Worm (Caenorhabditis elegans) whole organism, mixed stage, embryonic: ENCODE measurements around the gene T01D3.6.

Source experiments
- M03D4.4 ChIP-seq: sonication (generic microtip); optimal IDR thresholded peaks from 2 replicates; lab custom pipeline; 2017; ENCODE audit warnings: mild to moderate bottlenecking, missing genetic modification characterization, missing compliant biosample characterization
- bed-3 ChIP-seq: fragments of 200-800 bp; sonication (Bioruptor generic); optimal IDR thresholded peaks from 3 replicates; lab custom pipeline; 2018; ENCODE audit warnings: mild to moderate bottlenecking, missing genetic modification characterization, moderate library complexity, missing compliant biosample characterization
- blmp-1 ChIP-seq: fragments of 150-350 bp; optimal IDR thresholded peaks from 2 replicates; lab custom pipeline; 2014; ENCODE audit warnings: missing biosample characterization, missing genetic modification characterization
- ceh-39 ChIP-seq: fragments of 150-350 bp; optimal IDR thresholded peaks from 2 replicates; lab custom pipeline; 2014; ENCODE audit warnings: missing biosample characterization, missing genetic modification characterization
- ceh-43 ChIP-seq: fragments of 200-800 bp; sonication (Bioruptor generic); optimal IDR thresholded peaks from 2 replicates; lab custom pipeline; 2018; ENCODE audit warnings: mild to moderate bottlenecking, missing genetic modification characterization, moderate library complexity, missing compliant biosample characterization
- ceh-83 ChIP-seq: fragments of 200-800 bp; sonication (Bioruptor generic); optimal IDR thresholded peaks from 2 replicates; lab custom pipeline; 2018; ENCODE audit warnings: mild to moderate bottlenecking, missing genetic modification characterization, missing compliant biosample characterization
- ces-1 ChIP-seq: fragments of 150-350 bp; optimal IDR thresholded peaks from 2 replicates; lab custom pipeline; 2014; ENCODE audit warnings: missing biosample characterization, missing genetic modification reagents, missing genetic modification characterization
- cnd-1 ChIP-seq: fragments of 200-800 bp; sonication (Bioruptor generic); optimal IDR thresholded peaks from 2 replicates; lab custom pipeline; 2018; ENCODE audit warnings: mild to moderate bottlenecking, missing genetic modification characterization, missing compliant biosample characterization
- drap-1 ChIP-seq: fragments of 200-800 bp; sonication (Bioruptor generic); optimal IDR thresholded peaks from 3 replicates; lab custom pipeline; 2018; ENCODE audit warnings: mild to moderate bottlenecking, missing genetic modification characterization, missing compliant biosample characterization
- elt-1 ChIP-seq: sonication (generic microtip); optimal IDR thresholded peaks from 2 replicates; lab custom pipeline; 2017; ENCODE audit warnings: missing genetic modification characterization, mild to moderate bottlenecking, missing compliant biosample characterization, antibody characterized with exemption, moderate library complexity, borderline replicate concordance; ENCODE audit not compliant: insufficient read depth
- elt-3 ChIP-seq: fragments of 150-350 bp; optimal IDR thresholded peaks from 2 replicates; lab custom pipeline; 2014; ENCODE audit warnings: missing biosample characterization, missing genetic modification characterization
- flh-1 ChIP-seq: fragments of 200-800 bp; sonication (Bioruptor generic); optimal IDR thresholded peaks from 2 replicates; lab custom pipeline; 2018; ENCODE audit warnings: mild to moderate bottlenecking, missing genetic modification characterization, moderate library complexity, missing compliant biosample characterization
- ham-2 ChIP-seq: fragments of 200-800 bp; sonication (Bioruptor generic); optimal IDR thresholded peaks from 2 replicates; lab custom pipeline; 2018; ENCODE audit warnings: mild to moderate bottlenecking, missing genetic modification characterization, missing compliant biosample characterization
- lin-13 ChIP-seq: fragments of 150-350 bp; optimal IDR thresholded peaks from 2 replicates; lab custom pipeline; 2014; ENCODE audit warnings: missing biosample characterization, missing genetic modification characterization
- lin-32 ChIP-seq: fragments of 200-800 bp; sonication (Bioruptor generic); optimal IDR thresholded peaks from 2 replicates; lab custom pipeline; 2018; ENCODE audit warnings: mild to moderate bottlenecking, missing genetic modification characterization, missing compliant biosample characterization
- mab-5 ChIP-seq: fragments of 150-350 bp; optimal IDR thresholded peaks from 2 replicates; lab custom pipeline; 2014; ENCODE audit warnings: missing biosample characterization, missing genetic modification characterization
- mls-2 ChIP-seq: sonication (generic microtip); optimal IDR thresholded peaks from 2 replicates; lab custom pipeline; 2016; ENCODE audit warnings: mild to moderate bottlenecking, missing genetic modification characterization, moderate library complexity, missing compliant biosample characterization
- nhr-12 ChIP-seq: fragments of 150-350 bp; optimal IDR thresholded peaks from 2 replicates; lab custom pipeline; 2014; ENCODE audit warnings: missing biosample characterization, missing genetic modification characterization
- nhr-28 ChIP-seq: fragments of 150-350 bp; optimal IDR thresholded peaks from 2 replicates; lab custom pipeline; 2014; ENCODE audit warnings: missing biosample characterization, missing genetic modification characterization
- nhr-76 ChIP-seq: sonication (generic microtip); optimal IDR thresholded peaks from 2 replicates; lab custom pipeline; 2017; ENCODE audit warnings: missing biosample characterization, missing genetic modification characterization
- sem-2 ChIP-seq: fragments of 200-800 bp; sonication (Bioruptor generic); optimal IDR thresholded peaks from 2 replicates; lab custom pipeline; 2018; ENCODE audit warnings: mild to moderate bottlenecking, missing genetic modification characterization, missing compliant biosample characterization
- snpc-4 ChIP-seq: fragments of 150-350 bp; optimal IDR thresholded peaks from 2 replicates; lab custom pipeline; 2014; ENCODE audit warnings: missing biosample characterization, missing genetic modification characterization
- sptf-1 ChIP-seq: sonication (generic microtip); optimal IDR thresholded peaks from 2 replicates; lab custom pipeline; 2017; ENCODE audit warnings: mild to moderate bottlenecking, missing genetic modification characterization, moderate library complexity, missing compliant biosample characterization
- tbx-8 ChIP-seq: fragments of 200-800 bp; sonication (Bioruptor generic); optimal IDR thresholded peaks from 2 replicates; lab custom pipeline; 2018; ENCODE audit warnings: mild to moderate bottlenecking, missing genetic modification characterization, moderate library complexity, missing compliant biosample characterization
- unc-39 ChIP-seq: fragments of 150-350 bp; optimal IDR thresholded peaks from 2 replicates; lab custom pipeline; 2014; ENCODE audit warnings: missing biosample characterization, missing genetic modification characterization
- unc-62 ChIP-seq: fragments of 150-350 bp; optimal IDR thresholded peaks from 2 replicates; lab custom pipeline; 2014; ENCODE audit warnings: missing biosample characterization, missing genetic modification reagents, missing genetic modification characterization
- ztf-11 ChIP-seq: fragments of 150-350 bp; optimal IDR thresholded peaks from 2 replicates; lab custom pipeline; 2014; ENCODE audit warnings: missing biosample characterization, missing genetic modification characterization

The T01D3.6 gene

DNA sequence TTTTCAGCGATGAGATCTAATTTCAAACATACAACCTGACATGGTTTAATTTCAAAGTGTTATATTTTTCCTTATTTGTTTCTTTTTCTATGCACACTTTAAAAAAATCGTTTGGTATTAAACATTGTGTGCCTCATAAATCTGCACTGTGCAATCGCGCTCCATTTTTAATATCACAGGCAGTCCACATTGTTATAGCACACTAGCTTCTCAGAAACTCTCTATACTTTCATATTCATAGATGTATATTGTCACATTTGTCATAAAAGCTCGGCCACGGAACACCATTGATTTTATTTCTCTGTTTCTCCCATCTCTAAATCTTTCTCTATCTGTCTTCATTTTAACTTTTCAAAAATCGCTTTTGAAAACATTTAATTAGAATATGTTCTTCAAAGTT lies 40.7 kb downstream of the T01D3.6 start:
- TF ChIP-seq M03D4.4 (tag; lab: Kevin White, UChicago) (no peak), unc-62 (no peak), snpc-4 (tag; lab: Kevin White, UChicago) (no peak), ceh-39 (tag; lab: Kevin White, UChicago) (no peak), unc-39 (tag; lab: Kevin White, UChicago) (no peak), blmp-1 (no peak), bed-3 (GFP tag; lab: Kevin White, UChicago) (no peak), ces-1 (GFP tag; lab: Kevin White, UChicago) (peak; percentile 32)

DNA sequence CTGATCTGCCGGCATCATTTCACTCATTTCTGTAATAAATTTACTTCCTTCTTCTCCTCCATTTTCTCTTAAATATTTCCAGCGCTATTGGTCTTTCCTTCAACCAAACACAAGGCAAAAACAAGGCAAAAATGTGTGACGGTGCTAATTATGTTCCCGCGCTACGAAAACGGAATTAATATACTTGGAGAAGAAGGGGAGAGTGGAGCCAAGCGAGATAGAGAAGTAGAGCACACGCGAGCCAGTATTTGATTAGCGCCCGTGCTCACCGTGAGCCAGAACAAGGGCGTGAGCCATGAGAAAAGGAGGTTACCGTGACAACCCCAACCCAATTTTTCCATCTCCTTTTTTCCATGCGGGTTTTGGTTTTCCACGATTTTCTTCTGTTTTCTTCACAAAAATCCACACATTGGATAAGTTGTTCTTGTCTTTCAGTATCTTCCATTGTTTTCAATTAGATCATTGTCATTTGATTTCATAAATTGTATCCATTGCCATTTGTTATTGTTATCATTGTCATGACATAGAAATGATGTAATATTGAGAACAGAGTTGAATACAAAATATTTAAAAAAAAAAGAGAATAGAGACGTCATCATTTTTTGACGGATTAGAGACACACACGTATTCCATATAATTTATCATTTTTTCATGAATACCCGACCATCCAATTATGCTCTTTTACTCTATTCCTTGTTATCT lies 46.0 kb downstream of the T01D3.6 start, which contains the start of gene F20G2.6:
F20G2.6 (plus strand) TSS at position 652 of the 702 bp plus-strand sequence.
- no peak for TF ChIP-seq ham-2 (GFP tag; lab: Kevin White, UChicago)
- TF ChIP-seq nhr-12 (tag; lab: Kevin White, UChicago), result no peak
- no peak for TF ChIP-seq elt-3 (tag; lab: Kevin White, UChicago)
- TF ChIP-seq sem-2 (GFP tag; lab: Kevin White, UChicago), result no peak
- no peak for TF ChIP-seq cnd-1 (tag; lab: Kevin White, UChicago)
- no peak for TF ChIP-seq lin-13 (tag; lab: Kevin White, UChicago)
- TF ChIP-seq ces-1 (GFP tag; lab: Kevin White, UChicago), result peak; percentile 59

DNA sequence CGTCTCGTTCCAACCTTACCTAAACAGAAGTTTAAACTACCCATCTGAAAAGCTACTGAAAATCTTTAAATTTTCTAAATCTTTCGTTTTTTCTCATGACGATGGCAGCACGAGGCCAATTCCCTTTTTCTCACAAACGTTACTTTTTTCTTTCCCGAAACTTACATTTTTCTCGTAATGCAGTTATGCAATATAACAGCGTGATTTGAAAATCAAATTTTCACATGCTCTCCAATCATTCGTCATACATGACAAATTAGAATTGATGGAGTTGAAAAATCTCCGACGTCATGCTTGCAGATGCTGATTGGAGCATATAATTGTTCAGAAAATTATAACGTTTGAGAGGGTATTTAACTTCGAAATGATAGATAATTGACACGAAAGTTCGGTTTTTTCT lies 47.1 kb downstream of the T01D3.6 start:
- no peak for TF ChIP-seq lin-13 (tag; lab: Kevin White, UChicago)
- TF ChIP-seq ham-2 (GFP tag; lab: Kevin White, UChicago), result no peak
- TF ChIP-seq lin-32 (GFP tag; lab: Kevin White, UChicago), result no peak
- no peak for TF ChIP-seq elt-3 (tag; lab: Kevin White, UChicago)
- TF ChIP-seq bed-3 (GFP tag; lab: Kevin White, UChicago), result no peak
- no peak for TF ChIP-seq M03D4.4 (tag; lab: Kevin White, UChicago)
- no peak for TF ChIP-seq nhr-12 (tag; lab: Kevin White, UChicago)
- no peak for TF ChIP-seq sem-2 (GFP tag; lab: Kevin White, UChicago)
- TF ChIP-seq mab-5 (tag; lab: Kevin White, UChicago), result no peak
- TF ChIP-seq tbx-8, result no peak
- TF ChIP-seq flh-1 (GFP tag; lab: Kevin White, UChicago), result no peak
- no peak for TF ChIP-seq ceh-39 (tag; lab: Kevin White, UChicago)
- TF ChIP-seq ceh-43 (GFP tag; lab: Kevin White, UChicago), result no peak
- TF ChIP-seq ces-1 (GFP tag; lab: Kevin White, UChicago), result no peak
- no peak for TF ChIP-seq cnd-1 (tag; lab: Kevin White, UChicago)
- no peak for TF ChIP-seq sptf-1 (tag; lab: Kevin White, UChicago)

DNA sequence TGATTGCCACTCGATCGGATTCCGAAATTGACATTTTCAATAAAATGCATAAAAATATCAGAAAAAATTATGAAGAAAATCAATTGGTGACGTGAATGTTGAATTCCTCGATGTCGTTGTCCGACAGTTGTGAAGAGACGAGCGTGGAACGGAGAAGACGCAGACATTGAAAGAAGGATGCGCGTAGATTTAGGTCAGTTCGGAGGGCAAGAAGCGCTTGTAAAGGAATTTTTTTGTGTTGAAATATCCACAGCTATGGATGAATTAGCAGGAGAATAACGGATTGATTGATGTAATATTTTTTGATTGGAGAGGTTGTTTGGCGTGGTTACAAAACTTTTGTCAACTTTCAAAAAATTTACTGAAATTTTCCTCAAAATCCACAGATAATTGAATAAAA lies 51.8 kb downstream of the T01D3.6 start, which contains the start of gene F20G2.3:
F20G2.3 (minus strand) TSS at position 101 of the 400 bp plus-strand sequence.
- TF ChIP-seq ham-2 (GFP tag; lab: Kevin White, UChicago) (no peak), sem-2 (GFP tag; lab: Kevin White, UChicago) (no peak), mls-2 (tag; lab: Kevin White, UChicago) (no peak), blmp-1 (no peak), drap-1 (no peak), bed-3 (GFP tag; lab: Kevin White, UChicago) (no peak), elt-3 (tag; lab: Kevin White, UChicago) (no peak), lin-13 (tag; lab: Kevin White, UChicago) (no peak), mab-5 (tag; lab: Kevin White, UChicago) (no peak), nhr-76 (no peak), M03D4.4 (tag; lab: Kevin White, UChicago) (no peak), nhr-28 (tag; lab: Kevin White, UChicago) (no peak), ztf-11 (tag; lab: Kevin White, UChicago) (no peak), ces-1 (GFP tag; lab: Kevin White, UChicago) (no peak), unc-39 (tag; lab: Kevin White, UChicago) (no peak), lin-32 (GFP tag; lab: Kevin White, UChicago) (no peak), nhr-12 (tag; lab: Kevin White, UChicago) (no peak), elt-1 (no peak)

DNA sequence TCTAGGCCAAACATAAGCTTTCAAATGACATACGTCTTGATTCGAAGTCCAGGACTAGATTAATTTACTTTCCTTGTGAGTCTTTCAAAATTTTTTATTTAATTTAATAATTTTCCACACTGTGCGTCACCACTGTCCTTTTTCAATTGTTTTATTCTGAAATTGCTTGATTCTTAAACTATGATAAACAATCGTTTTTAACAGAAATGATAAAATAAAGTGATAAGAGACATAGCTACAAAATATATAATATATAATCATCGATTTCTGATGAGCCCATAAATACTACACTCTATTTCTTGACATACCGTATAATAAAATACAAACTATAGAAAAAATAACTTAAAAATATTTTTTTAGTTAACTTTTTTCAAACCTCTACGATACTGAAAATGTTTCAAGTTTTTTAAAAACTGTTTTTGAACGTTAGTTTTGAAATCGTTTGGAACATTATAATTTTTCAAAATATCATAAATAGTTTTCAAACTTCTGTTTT lies 52.4 kb downstream of the T01D3.6 start, which contains the start of gene nas-24:
nas-24 (plus strand) TSS at position 446 of the 496 bp plus-strand sequence.
- TF ChIP-seq ham-2 (GFP tag; lab: Kevin White, UChicago) (no peak), ceh-83 (GFP tag; lab: Kevin White, UChicago) (no peak)
